Fruit fly (Drosophila melanogaster) whole organism, prepupa: Measurements from ENCODE around the gene CG8032.
A peak's percentile ranks its signal among the peaks of the same experiment; 100 is the strongest.

ENCODE experiments used
- CG10631 ChIP-seq: fragments of 200-800 bp; sonication (Bioruptor generic); optimal IDR thresholded peaks from 2 replicates; lab custom pipeline; 2016; ENCODE audit warnings: missing biosample characterization, missing genetic modification characterization
- CG11294 ChIP-seq: fragments of 200-800 bp; sonication (Bioruptor generic); IDR thresholded peaks from 2 replicates; pipeline ENCODE4 v1.3.6; 2022; ENCODE audit warnings: missing biosample characterization, missing genetic modification characterization
- CG11902 ChIP-seq: fragments of 200-800 bp; sonication (Bioruptor generic); optimal IDR thresholded peaks from 3 replicates; lab custom pipeline; 2016; ENCODE audit warnings: missing biosample characterization, missing genetic modification characterization
- CG15336 ChIP-seq: fragments of 200-800 bp; sonication (Bioruptor generic); IDR thresholded peaks from 2 replicates; pipeline ENCODE4 v1.3.6; 2022; ENCODE audit warnings: missing biosample characterization, missing genetic modification characterization
- CG3032 ChIP-seq: fragments of 200-800 bp; optimal IDR thresholded peaks from 2 replicates; lab custom pipeline; 2019; ENCODE audit warnings: missing biosample characterization, mild to moderate bottlenecking, missing genetic modification characterization, moderate library complexity
- CG31627 ChIP-seq: fragments of 200-800 bp; sonication (Bioruptor generic); optimal IDR thresholded peaks from 3 replicates; lab custom pipeline; 2016; ENCODE audit warnings: missing biosample characterization, missing genetic modification characterization
- CG6163 ChIP-seq: fragments of 200-800 bp; sonication (Bioruptor generic); IDR thresholded peaks from 3 replicates; pipeline ENCODE4 v1.3.6; 2022; ENCODE audit warnings: missing biosample characterization, missing genetic modification characterization
- CG6276 ChIP-seq: fragments of 200-800 bp; sonication (Bioruptor generic); optimal IDR thresholded peaks from 2 replicates; lab custom pipeline; 2017; ENCODE audit warnings: missing biosample characterization, mild to moderate bottlenecking, missing genetic modification characterization
- CG6854 ChIP-seq: fragments of 200-800 bp; sonication (Bioruptor generic); optimal IDR thresholded peaks from 2 replicates; lab custom pipeline; 2017; ENCODE audit warnings: missing biosample characterization, mild to moderate bottlenecking, missing genetic modification characterization
- CG8119 ChIP-seq: fragments of 200-800 bp; sonication (Bioruptor generic); IDR thresholded peaks from 3 replicates; pipeline ENCODE4 v1.3.6; 2022; ENCODE audit warnings: missing biosample characterization, missing genetic modification characterization
- CG8319 ChIP-seq: fragments of 200-800 bp; sonication (Bioruptor generic); optimal IDR thresholded peaks from 3 replicates; lab custom pipeline; 2016; ENCODE audit warnings: missing biosample characterization, missing genetic modification characterization
- CG9139 ChIP-seq: fragments of 200-800 bp; sonication (Bioruptor generic); optimal IDR thresholded peaks from 3 replicates; lab custom pipeline; 2017; ENCODE audit warnings: missing biosample characterization, mild to moderate bottlenecking, missing genetic modification characterization
- Eip75B ChIP-seq: fragments of 200-800 bp; sonication (Bioruptor generic); optimal IDR thresholded peaks from 3 replicates; lab custom pipeline; 2016; ENCODE audit warnings: missing biosample characterization, missing genetic modification characterization
- Eip78C ChIP-seq: fragments of 200-800 bp; sonication (Bioruptor generic); peaks from one replicate; lab custom pipeline; 2016; ENCODE audit warnings: missing biosample characterization, missing genetic modification characterization
- Eip93F ChIP-seq: fragments of 200-800 bp; sonication (Bioruptor generic); optimal IDR thresholded peaks from 2 replicates; lab custom pipeline; 2016; ENCODE audit warnings: missing biosample characterization, mild to moderate bottlenecking, missing genetic modification characterization
- Ets21C ChIP-seq: fragments of 200-800 bp; sonication (Bioruptor generic); optimal IDR thresholded peaks from 3 replicates; lab custom pipeline; 2016; ENCODE audit warnings: missing biosample characterization, missing genetic modification characterization
- Ets96B ChIP-seq: fragments of 200-800 bp; optimal IDR thresholded peaks from 2 replicates; lab custom pipeline; 2019; ENCODE audit warnings: missing biosample characterization, mild to moderate bottlenecking, missing genetic modification characterization, moderate library complexity
- Hr39 ChIP-seq: fragments of 200-800 bp; sonication (Bioruptor generic); optimal IDR thresholded peaks from 2 replicates; lab custom pipeline; 2016; ENCODE audit warnings: missing biosample characterization, missing genetic modification characterization
- Hr4 ChIP-seq: fragments of 200-800 bp; sonication (Bioruptor generic); optimal IDR thresholded peaks from 3 replicates; lab custom pipeline; 2016; ENCODE audit warnings: missing biosample characterization, missing genetic modification characterization
- Met ChIP-seq: fragments of 200-800 bp; sonication (Bioruptor generic); optimal IDR thresholded peaks from 3 replicates; lab custom pipeline; 2016; ENCODE audit warnings: missing biosample characterization, missing genetic modification characterization
- OdsH ChIP-seq: fragments of 200-800 bp; sonication (Bioruptor generic); optimal IDR thresholded peaks from 3 replicates; lab custom pipeline; 2016; ENCODE audit warnings: missing biosample characterization, missing genetic modification characterization
- Sox14 ChIP-seq: fragments of 200-800 bp; sonication (Bioruptor generic); optimal IDR thresholded peaks from 3 replicates; lab custom pipeline; 2016; ENCODE audit warnings: missing biosample characterization, missing genetic modification characterization
- Sox15 ChIP-seq: fragments of 200-800 bp; sonication (Bioruptor generic); optimal IDR thresholded peaks from 3 replicates; lab custom pipeline; 2016; ENCODE audit warnings: missing biosample characterization, missing genetic modification characterization
- achi ChIP-seq: fragments of 200-800 bp; sonication (Bioruptor generic); optimal IDR thresholded peaks from 3 replicates; lab custom pipeline; 2016; ENCODE audit warnings: missing biosample characterization, missing genetic modification characterization
- acj6 ChIP-seq: fragments of 200-800 bp; sonication (Bioruptor generic); optimal IDR thresholded peaks from 3 replicates; lab custom pipeline; 2016; ENCODE audit warnings: missing biosample characterization, missing genetic modification characterization
- cyc ChIP-seq: fragments of 200-800 bp; sonication (Bioruptor generic); optimal IDR thresholded peaks from 3 replicates; lab custom pipeline; 2016; ENCODE audit warnings: missing biosample characterization, missing genetic modification characterization
- eg ChIP-seq: fragments of 200-800 bp; sonication (Bioruptor generic); IDR thresholded peaks from 3 replicates; pipeline ENCODE4 v1.3.6; 2022; ENCODE audit warnings: missing biosample characterization, missing genetic modification characterization
- esn ChIP-seq: fragments of 200-800 bp; sonication (Bioruptor generic); optimal IDR thresholded peaks from 2 replicates; lab custom pipeline; 2016; ENCODE audit warnings: missing biosample characterization, mild to moderate bottlenecking, missing genetic modification characterization, moderate library complexity
- fd59A ChIP-seq: fragments of 200-800 bp; sonication (Bioruptor generic); optimal IDR thresholded peaks from 2 replicates; lab custom pipeline; 2017; ENCODE audit warnings: missing biosample characterization, mild to moderate bottlenecking, missing genetic modification characterization, missing genetic modification reagents
- fkh ChIP-seq: fragments of 200-800 bp; sonication (Bioruptor generic); optimal IDR thresholded peaks from 3 replicates; lab custom pipeline; 2017; ENCODE audit warnings: missing biosample characterization, mild to moderate bottlenecking, missing genetic modification characterization, moderate library complexity
- pdm3 ChIP-seq: fragments of 200-800 bp; sonication (Bioruptor generic); optimal IDR thresholded peaks from 3 replicates; lab custom pipeline; 2016; ENCODE audit warnings: missing biosample characterization, missing genetic modification characterization
- salr ChIP-seq, 2 experiments: fragments of 200-800 bp; sonication (Bioruptor generic); optimal IDR thresholded peaks; 3 replicates each; lab custom pipeline; 2016 to 2018; ENCODE audit warnings: missing biosample characterization in 2 of 2, missing genetic modification characterization in 2 of 2, mild to moderate bottlenecking in 1 of 2
- spab ChIP-seq: fragments of 200-800 bp; sonication (Bioruptor generic); optimal IDR thresholded peaks from 2 replicates; lab custom pipeline; 2017; ENCODE audit warnings: missing biosample characterization, mild to moderate bottlenecking, missing genetic modification characterization, missing genetic modification reagents
- ss ChIP-seq, 2 experiments: fragments of 200-800 bp; sonication (Bioruptor generic); optimal IDR thresholded peaks; 2 replicates in 1 of 2; 3 replicates in 1 of 2; lab custom pipeline; 2017 to 2018; ENCODE audit warnings: mild to moderate bottlenecking in 2 of 2, missing biosample characterization in 2 of 2, missing genetic modification characterization in 2 of 2, moderate library complexity in 1 of 2
- svp ChIP-seq: fragments of 200-800 bp; sonication (Bioruptor generic); peaks from one replicate; lab custom pipeline; 2016; ENCODE audit warnings: missing biosample characterization, missing genetic modification characterization
- topi ChIP-seq: fragments of 200-800 bp; sonication (Bioruptor generic); optimal IDR thresholded peaks from 3 replicates; lab custom pipeline; 2016; ENCODE audit warnings: missing biosample characterization, missing genetic modification characterization

Gene CG8032

dm6 chr3R:8669029-8669707 lies 5.3 kb downstream of the CG8032 start (continued):
- TF ChIP-seq cyc (peak; percentile 97), CG9139 (GFP tag; lab: Kevin White, UChicago) (peak; percentile 97), Eip78C (GFP tag; lab: Kevin White, UChicago) (peak; percentile 100), ss (GFP tag; optimal IDR thresholded peaks at IDR 0.05; lab: Kevin White, UChicago) (peak; percentile 96 to 97), esn (GFP tag; lab: Kevin White, UChicago) (peak; percentile 99), CG8319 (GFP tag; lab: Kevin White, UChicago) (peak; percentile 94), CG11902 (GFP tag; lab: Kevin White, UChicago) (peak; percentile 90), Hr39 (GFP tag; lab: Kevin White, UChicago) (peak; percentile 96), OdsH (GFP tag; lab: Kevin White, UChicago) (peak; percentile 98)

dm6 chr3R:8669900-8670528 lies 6.1 kb downstream of the CG8032 start:
- TF ChIP-seq CG11294 (GFP tag; lab: Robert Waterston, UW) (peak; percentile 40; the same call in 1 of the 2 replicates), achi (GFP tag; lab: Kevin White, UChicago) (no peak), pdm3 (GFP tag; lab: Kevin White, UChicago) (no peak), acj6 (GFP tag; lab: Kevin White, UChicago) (peak; percentile 41), CG8119 (GFP tag; lab: Robert Waterston, UW) (peak; percentile 32; the same call in 2 of the 3 replicates), fkh (GFP tag; lab: Kevin White, UChicago) (no peak), CG11902 (GFP tag; lab: Kevin White, UChicago) (no peak), Sox14 (peak; percentile 13), cyc (no peak), eg (GFP tag; lab: Robert Waterston, UW) (peak; percentile 64), svp (GFP tag; lab: Kevin White, UChicago) (peak; percentile 74), Eip75B (GFP tag; lab: Kevin White, UChicago) (peak; percentile 9), Eip93F (GFP tag; lab: Kevin White, UChicago) (no peak), Eip78C (GFP tag; lab: Kevin White, UChicago) (peak; percentile 4), CG9139 (GFP tag; lab: Kevin White, UChicago) (no peak), Hr39 (GFP tag; lab: Kevin White, UChicago) (peak; percentile 39), fd59A (GFP tag; lab: Kevin White, UChicago) (no peak), CG6276 (GFP tag; lab: Kevin White, UChicago) (no peak), Met (no peak), CG31627 (peak; percentile 24), topi (GFP tag; lab: Kevin White, UChicago) (no peak), ss (GFP tag; optimal IDR thresholded peaks at IDR 0.05; lab: Kevin White, UChicago) (no peak), Hr4 (GFP tag; lab: Kevin White, UChicago) (peak; percentile 10), CG6854 (GFP tag; lab: Kevin White, UChicago) (no peak), Ets21C (GFP tag; lab: Kevin White, UChicago) (no peak), CG3032 (no peak), CG10631 (GFP tag; lab: Kevin White, UChicago) (peak; percentile 8), esn (GFP tag; lab: Kevin White, UChicago) (no peak), Sox15 (peak; percentile 17), Ets96B (tag; lab: Kevin White, UChicago) (peak; percentile 39), CG8319 (GFP tag; lab: Kevin White, UChicago) (peak; percentile 40), CG6163 (GFP tag; lab: Robert Waterston, UW) (peak; percentile 71), spab (GFP tag; lab: Kevin White, UChicago) (no peak), salr (GFP tag; optimal IDR thresholded peaks at IDR 0.05; lab: Kevin White, UChicago) (no peak), CG15336 (peak; percentile 41)
